Fruit fly (Drosophila melanogaster): ENCODE data around the gene Alp9.

Gene Alp9

DNA sequence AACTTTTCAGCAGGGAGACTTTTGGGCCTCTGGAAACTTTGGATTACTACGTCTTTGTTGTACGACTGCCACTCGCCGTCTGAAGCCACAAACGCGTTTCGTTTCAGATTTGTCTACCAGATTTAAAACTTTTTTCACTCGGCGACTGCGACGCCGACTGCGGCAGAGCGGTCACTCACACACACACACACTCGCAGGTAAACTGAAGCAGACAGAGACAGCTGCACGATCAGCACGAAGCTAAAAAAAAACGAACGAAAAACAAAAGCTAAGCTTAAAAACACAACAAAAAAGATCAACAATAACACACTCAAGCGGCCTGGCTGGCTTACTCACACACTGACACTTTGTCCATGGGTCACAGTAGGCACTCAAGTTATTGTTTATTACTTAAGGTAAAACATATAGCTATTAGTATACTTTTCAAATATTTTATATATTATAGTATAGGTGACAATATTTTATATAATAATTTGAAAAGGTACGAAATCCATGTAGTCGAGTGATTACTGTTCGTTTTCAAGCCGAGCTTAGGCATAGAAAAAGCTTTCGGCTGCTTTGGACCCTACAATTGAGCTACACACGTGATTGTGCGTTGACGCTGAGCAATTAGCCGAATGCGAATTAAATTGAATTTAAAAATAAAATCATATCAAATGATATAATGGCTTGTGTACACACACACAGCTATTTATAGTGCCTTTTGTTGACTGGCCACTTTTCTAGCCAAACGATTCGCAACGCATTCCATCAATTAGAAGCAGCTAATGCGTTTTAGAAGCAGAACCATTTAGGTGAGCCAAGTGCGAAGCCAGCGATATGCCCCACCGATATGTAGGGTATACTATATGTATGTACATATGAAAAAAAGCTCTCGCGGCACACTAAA, 17.8 kb upstream of the Alp9 start, which contains the start of gene Msr-110:
Msr-110 (minus strand) TSS at position 99 of the 889 bp plus-strand sequence.
- TF ChIP-seq CG8478 (optimal IDR thresholded peaks at IDR 0.05) (no peak), CTCF (optimal IDR thresholded peaks at IDR 0.05) (no peak)

DNA sequence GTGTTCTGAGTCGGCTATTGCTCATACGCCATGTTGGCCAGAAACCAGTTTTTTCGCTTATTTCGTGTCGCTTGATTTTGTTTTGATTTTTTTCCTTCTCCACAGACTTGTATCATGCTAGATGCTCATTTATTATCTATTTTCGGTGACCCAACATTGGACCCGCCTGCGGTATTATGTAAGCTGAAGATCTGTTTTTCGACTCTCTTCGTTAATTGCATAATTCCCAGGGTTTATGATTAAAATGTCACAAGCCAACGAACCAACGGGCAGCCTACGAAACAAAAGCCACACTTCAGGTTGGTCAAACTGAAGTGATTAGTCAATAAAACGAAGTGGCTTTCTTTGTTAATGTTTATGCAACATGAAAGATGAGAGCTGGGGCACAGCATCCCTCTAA, 16.7 kb upstream of the Alp9 start:
- TF ChIP-seq CG8478 (optimal IDR thresholded peaks at IDR 0.05): no peak
- TF ChIP-seq CTCF (optimal IDR thresholded peaks at IDR 0.05): no peak

DNA sequence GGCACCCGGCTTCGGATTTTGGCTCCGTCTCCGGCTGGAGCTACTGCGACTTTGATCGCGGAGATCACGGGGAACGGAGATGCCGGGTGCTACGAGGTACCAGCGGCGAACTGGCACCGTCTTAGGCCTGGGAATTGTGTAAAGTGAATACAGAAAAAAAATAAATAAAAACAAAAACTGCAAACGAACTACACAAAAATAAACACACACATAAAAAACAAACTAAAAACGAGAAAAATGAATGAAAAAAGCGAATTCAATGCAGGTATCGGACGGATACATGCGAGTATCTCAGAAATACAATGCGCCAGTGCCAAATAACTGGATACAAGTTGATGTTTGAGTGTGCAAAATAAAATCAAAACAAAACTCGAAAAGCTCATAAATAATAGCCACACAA, 15.6 kb upstream of the Alp9 start:
- TF ChIP-seq CTCF (optimal IDR thresholded peaks at IDR 0.05) (no peak), CG8478 (optimal IDR thresholded peaks at IDR 0.05) (no peak)

DNA sequence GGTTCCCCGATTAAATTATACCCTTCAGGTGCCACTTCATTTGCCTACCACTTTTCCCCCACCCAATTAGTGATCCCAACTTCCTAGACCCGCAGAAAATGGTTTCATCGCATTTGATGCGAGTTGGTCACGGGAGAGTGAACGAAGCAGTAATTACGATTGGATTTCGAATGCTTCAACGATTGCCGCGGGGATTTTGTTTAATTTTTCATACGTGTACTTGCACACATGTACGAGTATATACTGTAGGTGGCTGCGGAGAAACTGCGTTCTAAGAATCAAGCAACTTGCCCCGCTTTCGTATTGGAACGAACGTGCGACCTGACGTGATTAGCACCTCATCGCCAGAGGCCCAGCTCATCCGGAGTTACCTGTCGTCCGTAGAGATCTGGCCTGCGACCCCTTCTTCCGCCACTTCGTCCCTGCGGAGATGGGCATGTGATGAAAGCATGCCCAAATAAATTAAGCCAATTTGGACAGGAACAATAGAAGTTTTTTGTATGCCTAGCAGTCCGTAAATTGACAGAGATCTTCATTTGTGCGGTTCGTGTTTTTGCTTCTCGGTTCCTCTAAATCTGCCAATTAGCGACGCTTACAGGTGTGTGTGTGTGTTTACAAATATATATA, 14.7 kb upstream of the Alp9 start:
- no peak for TF ChIP-seq CTCF (optimal IDR thresholded peaks at IDR 0.05)
- TF ChIP-seq CG8478 (optimal IDR thresholded peaks at IDR 0.05): no peak

DNA sequence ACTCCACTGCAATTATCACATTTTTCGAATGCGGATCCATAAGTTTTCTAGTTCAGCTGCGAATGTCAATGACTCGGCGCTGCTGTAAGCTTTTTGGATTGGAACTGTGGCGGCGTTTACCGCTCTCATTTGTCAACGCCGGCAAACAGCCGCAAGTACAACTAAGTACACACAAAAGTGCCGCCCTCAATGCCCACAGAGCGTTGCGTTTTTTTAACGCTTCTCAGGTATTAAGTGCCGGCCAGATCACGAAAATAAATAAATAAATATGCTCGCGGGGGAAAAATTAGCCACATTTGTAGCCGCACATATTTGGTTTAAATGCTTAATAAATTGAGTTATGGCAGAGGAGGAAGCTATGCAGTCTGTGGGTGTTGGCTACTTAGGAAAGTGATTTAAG, 13.8 kb upstream of the Alp9 start:
- TF ChIP-seq CG8478 (optimal IDR thresholded peaks at IDR 0.05) (no peak), CTCF (optimal IDR thresholded peaks at IDR 0.05) (no peak)

DNA sequence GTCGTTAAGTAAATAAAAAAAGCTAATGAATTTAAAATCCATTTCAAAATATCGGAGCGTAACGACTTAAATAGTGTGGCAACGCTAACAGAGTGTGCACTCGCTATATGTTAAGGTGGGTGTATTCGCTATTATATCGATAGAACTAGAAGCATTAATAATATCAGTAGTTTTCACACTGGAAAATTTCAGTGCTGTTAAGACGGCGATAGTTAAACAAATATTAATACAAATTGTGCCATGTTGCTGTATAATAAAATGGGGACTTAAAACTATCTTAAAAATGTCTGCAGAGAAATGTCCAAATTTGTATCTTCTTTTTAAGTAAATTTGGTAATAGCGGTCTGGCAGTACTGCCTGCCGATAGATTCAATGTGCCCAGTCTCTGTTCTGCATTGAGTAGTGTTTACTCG, 12.0 kb upstream of the Alp9 start:
- TF ChIP-seq CTCF (optimal IDR thresholded peaks at IDR 0.05): peak in 1 of 2 experiments; percentile 56
- no peak for TF ChIP-seq CG8478 (optimal IDR thresholded peaks at IDR 0.05)

DNA sequence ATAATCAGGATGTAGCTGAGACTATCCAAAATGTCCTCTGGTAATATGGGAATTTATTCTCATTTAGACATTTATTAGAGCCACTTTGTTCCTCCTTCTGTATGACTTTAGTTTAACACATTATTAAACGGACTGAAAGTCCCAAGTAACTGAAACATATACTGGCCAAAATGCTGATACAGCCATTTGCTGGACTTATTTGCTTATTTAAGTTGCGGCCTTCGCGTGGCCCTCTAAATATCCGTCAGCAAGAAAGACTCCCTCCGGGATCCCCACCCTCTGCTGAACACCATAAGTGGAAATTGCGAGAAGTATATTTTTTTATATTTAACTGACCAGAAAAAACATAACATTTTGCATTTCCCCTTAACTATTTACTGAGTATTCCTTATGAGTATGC, 2.9 kb upstream of the Alp9 start, which contains the start of gene spo:
spo (minus strand) TSS at position 135 of the 400 bp plus-strand sequence.
- TF ChIP-seq CTCF (optimal IDR thresholded peaks at IDR 0.05) (no peak), CG8478 (optimal IDR thresholded peaks at IDR 0.05) (no peak)

DNA sequence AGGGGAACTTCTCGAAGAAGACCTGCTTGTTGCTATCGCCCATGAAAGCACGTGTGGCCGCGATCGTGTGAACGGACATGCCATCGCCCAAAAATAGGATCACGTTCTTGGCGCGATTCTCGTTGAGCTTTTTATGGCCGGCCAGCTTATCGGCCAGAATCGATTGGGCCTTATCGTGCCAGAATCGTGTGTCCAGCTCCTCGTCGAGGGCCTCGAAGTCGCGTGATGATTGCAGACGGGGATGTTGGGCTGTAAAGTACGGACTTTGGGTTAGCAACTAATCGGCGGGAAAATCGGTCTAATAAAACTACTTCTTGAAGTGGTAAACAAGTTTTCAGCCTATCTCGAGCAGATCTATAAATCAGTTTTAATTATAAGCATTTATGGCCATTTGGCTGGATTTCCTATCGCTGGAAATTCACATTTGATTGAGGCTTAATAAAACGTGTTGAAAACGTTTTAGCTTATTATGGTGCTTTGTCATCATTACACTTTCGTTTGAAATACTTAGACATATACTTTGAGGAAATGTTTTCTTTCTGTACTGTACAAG, 1.1 kb upstream of the Alp9 start:
- no peak for TF ChIP-seq CTCF (optimal IDR thresholded peaks at IDR 0.05)
- no peak for TF ChIP-seq CG8478 (optimal IDR thresholded peaks at IDR 0.05)

DNA sequence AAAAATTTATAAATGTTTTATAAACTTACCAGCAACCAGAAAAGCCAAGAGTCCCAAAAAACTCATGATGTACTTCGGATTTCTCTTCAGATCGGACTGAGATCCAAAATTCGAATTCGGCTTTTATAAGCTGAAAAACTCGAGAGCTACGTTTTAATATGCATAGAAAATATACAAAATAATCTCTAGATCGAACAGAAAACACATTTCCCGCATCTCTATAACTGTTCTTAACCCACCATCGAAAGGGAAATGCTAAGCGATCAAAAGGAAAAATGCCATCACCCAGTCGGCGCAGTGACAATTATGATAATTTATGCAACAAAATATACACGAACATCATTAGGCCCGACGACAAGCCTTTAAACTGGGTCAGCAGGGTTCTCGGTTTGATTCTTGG, 4.2 kb downstream of the Alp9 start, which contains the start of gene CG10591:
CG10591 (minus strand) TSS at position 101 of the 400 bp plus-strand sequence.
- TF ChIP-seq CTCF (optimal IDR thresholded peaks at IDR 0.05): no peak
- TF ChIP-seq CG8478 (optimal IDR thresholded peaks at IDR 0.05): no peak

DNA sequence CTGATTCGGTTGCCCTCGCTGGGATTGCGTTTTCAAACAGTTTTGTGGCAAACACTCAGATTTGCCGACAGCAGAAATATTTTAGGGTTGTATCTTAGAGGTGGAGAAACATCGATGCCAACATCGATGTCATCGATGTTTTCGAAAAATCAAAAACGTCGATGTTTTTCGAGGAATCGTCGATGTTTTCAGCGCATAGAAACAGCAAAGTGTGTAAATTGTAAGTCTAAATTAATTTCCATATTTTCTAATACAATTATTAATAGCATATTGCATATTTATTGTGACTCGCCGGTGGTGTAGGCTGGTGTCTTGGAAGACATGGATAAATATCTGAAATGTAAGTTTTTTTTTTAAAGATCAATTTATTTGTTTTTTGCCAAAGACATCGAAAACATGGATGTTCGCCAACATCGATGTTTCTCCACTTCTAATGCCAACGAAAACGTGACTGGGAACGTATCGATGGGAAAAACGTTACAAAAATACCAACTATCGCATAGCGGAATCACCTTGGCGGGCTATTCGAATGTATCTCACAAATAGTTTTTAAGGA, 8.6 kb downstream of the Alp9 start, which contains the start of gene TM9SF3:
TM9SF3 (minus strand) TSS at position 120 of the 556 bp plus-strand sequence.
- TF ChIP-seq CTCF (optimal IDR thresholded peaks at IDR 0.05) (peak in 1 of 2 experiments; percentile 9), CG8478 (optimal IDR thresholded peaks at IDR 0.05) (no peak)

DNA sequence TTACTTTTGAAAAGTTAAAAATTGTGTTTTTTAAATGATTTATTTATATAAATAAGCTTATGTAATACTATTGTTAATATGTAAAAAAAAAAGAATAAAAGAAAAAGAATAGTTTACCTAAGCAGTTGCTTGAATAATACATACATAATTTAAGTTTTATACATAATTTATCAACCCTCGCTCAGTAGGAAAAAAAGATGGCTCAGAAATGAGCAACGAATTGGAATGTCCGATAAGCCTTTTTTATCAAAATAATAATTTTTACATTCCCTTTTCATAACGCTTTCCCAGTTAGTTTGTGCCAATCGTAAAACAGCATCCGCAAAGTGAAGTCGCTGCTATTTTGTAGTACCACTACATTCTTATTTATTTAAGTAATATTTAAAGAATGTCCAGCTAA, 9.1 kb downstream of the Alp9 start, which contains the start of gene mthl2:
mthl2 (plus strand) TSS at position 301 of the 400 bp plus-strand sequence.
- TF ChIP-seq CG8478 (optimal IDR thresholded peaks at IDR 0.05) (no peak), CTCF (optimal IDR thresholded peaks at IDR 0.05) (no peak)

DNA sequence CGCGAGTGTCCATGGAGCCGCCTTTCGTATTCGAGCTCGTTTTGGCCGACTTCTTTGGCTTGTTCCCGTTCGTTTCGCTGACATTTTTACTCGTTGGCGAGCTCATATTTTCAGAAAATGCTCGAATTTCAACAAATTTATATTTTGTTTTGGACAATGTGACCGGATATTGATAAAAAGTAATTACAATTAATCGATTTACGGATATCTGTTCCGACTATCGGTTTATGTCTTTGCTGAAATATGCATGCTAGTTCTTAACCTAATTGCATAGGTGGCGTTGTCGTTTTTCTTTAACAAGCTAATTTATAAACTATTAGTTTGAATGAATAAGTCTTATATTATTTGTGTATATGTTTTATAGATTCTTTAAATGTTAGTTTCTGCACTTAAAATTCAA, 12.8 kb downstream of the Alp9 start, which contains the start of gene Eaf6:
Eaf6 (minus strand) TSS at position 173 of the 400 bp plus-strand sequence.
- TF ChIP-seq CTCF (optimal IDR thresholded peaks at IDR 0.05) (peak; percentile 83 to 91), CG8478 (optimal IDR thresholded peaks at IDR 0.05) (no peak)

DNA sequence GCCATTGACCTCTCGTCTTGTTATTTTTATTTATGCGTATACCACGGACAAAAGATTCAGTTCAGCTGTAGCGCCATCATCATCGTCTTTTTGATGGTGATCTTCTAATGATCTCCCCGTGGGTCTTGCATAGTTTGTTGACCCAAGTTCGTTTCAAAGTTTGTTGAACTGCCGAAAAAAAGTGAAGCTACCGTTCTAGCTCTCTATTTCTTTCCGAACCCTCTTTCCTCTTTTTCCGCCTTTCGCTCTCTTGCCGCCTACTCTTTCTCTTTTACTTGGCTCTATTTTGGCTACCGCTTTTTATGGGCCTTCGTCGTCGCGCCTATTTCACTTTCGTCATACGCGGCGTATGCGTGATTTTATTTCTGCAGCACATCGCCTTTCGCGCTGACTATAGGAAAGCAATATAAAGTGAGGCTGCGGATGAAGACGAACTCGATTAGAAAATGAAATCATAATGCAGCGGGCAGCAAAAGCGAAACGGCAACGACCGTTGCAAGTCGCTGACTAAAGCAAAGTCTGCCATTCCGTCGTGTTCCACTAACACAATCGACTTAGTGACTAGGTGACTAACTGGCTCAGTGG, 13.5 kb downstream of the Alp9 start:
- no peak for TF ChIP-seq CTCF (optimal IDR thresholded peaks at IDR 0.05)
- no peak for TF ChIP-seq CG8478 (optimal IDR thresholded peaks at IDR 0.05)

DNA sequence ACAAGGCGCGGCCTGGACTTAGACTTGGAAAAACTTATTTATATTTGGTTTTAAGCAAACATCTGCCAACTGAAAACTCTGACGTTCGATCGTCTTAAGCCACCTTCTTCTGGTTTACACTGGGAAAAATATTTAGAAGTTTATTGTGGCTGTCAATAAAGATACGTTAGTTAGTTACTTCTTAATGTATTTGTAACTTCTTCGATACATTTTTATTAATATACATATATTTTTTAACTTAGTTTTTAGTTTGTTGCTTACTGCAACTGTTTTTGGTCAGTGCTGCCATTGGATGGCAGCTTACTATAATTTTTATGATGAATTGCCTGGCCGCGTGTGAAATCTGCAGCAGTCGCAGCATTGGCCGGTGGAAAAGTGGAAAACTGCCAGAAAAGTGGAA, 14.2 kb downstream of the Alp9 start:
- TF ChIP-seq CTCF (optimal IDR thresholded peaks at IDR 0.05) (no peak), CG8478 (optimal IDR thresholded peaks at IDR 0.05) (no peak)

DNA sequence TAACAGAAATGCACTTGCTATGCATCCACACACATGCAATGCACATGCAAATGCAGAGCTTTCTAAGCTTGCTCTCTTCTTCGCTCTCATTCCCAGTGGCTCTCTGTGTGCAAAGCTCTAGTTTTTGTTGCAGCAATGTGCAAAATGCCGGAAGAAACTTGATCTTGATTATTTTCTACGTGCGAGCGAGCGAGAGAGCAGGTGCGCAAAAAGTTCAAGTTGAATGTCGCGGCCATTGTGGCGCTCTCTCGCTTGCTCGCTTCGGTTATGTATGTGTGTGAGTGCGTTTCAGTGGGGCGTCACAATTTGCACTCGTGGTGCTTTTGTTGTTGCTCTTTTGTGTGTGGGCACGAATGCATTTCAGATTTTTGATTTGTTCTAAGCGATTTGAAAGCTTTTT, 15.2 kb downstream of the Alp9 start:
- TF ChIP-seq CG8478 (optimal IDR thresholded peaks at IDR 0.05): no peak
- no peak for TF ChIP-seq CTCF (optimal IDR thresholded peaks at IDR 0.05)
